Worm (Caenorhabditis elegans) whole organism, late embryonic: ENCODE measurements around the gene Y47D7A.6.

Experiments used
- C08G9.2 ChIP-seq: sonication (generic microtip); optimal IDR thresholded peaks from 2 replicates; lab custom pipeline; 2016; ENCODE audit warnings: mild to moderate bottlenecking, missing genetic modification characterization, moderate library complexity, missing compliant biosample characterization
- C38D4.7 ChIP-seq: fragments of 200-800 bp; sonication (Bioruptor generic); optimal IDR thresholded peaks from 2 replicates; lab custom pipeline; 2018; ENCODE audit warnings: mild to moderate bottlenecking, missing genetic modification characterization, moderate library complexity, missing compliant biosample characterization
- F13H6.1 ChIP-seq: sonication (generic microtip); optimal IDR thresholded peaks from 2 replicates; lab custom pipeline; 2016; ENCODE audit warnings: missing genetic modification characterization, missing compliant biosample characterization
- K09A11.1 ChIP-seq: sonication (generic microtip); optimal IDR thresholded peaks from 2 replicates; lab custom pipeline; 2017; ENCODE audit warnings: antibody characterized with exemption, mild to moderate bottlenecking, missing genetic modification characterization, missing compliant biosample characterization; ENCODE audit not compliant: insufficient read depth
- Y22D7AL.16 ChIP-seq: sonication (generic microtip); optimal IDR thresholded peaks from 2 replicates; lab custom pipeline; 2016; ENCODE audit warnings: missing genetic modification characterization, missing compliant biosample characterization
- ceh-14 ChIP-seq: sonication (generic microtip); optimal IDR thresholded peaks from 2 replicates; lab custom pipeline; 2016; ENCODE audit warnings: missing genotype, missing genetic modification characterization, missing compliant biosample characterization
- ceh-18 ChIP-seq: sonication (generic microtip); optimal IDR thresholded peaks from 2 replicates; lab custom pipeline; 2016; ENCODE audit warnings: missing genetic modification characterization, missing compliant biosample characterization
- ceh-19 ChIP-seq: fragments of 200-800 bp; sonication (Bioruptor generic); optimal IDR thresholded peaks from 2 replicates; lab custom pipeline; 2018; ENCODE audit warnings: mild to moderate bottlenecking, missing genetic modification characterization, missing compliant biosample characterization
- ceh-22 ChIP-seq: sonication (generic microtip); optimal IDR thresholded peaks from 2 replicates; lab custom pipeline; 2017; ENCODE audit warnings: missing biosample characterization, missing genetic modification characterization
- ceh-30 ChIP-seq: fragments of 150-350 bp; optimal IDR thresholded peaks from 2 replicates; lab custom pipeline; 2014; ENCODE audit warnings: missing biosample characterization, missing genetic modification characterization
- ceh-45 ChIP-seq: fragments of 200-800 bp; sonication (Bioruptor generic); IDR thresholded peaks from 2 replicates; pipeline ENCODE4 v1.3.6; 2022; ENCODE audit warnings: missing genetic modification reagents, missing genetic modification characterization, missing compliant biosample characterization
- ceh-48 ChIP-seq: sonication (generic microtip); optimal IDR thresholded peaks from 2 replicates; lab custom pipeline; 2016; ENCODE audit warnings: missing genetic modification characterization, inconsistent platforms, missing compliant biosample characterization
- ceh-9 ChIP-seq: sonication (generic microtip); optimal IDR thresholded peaks from 2 replicates; lab custom pipeline; 2016; ENCODE audit warnings: mild to moderate bottlenecking, missing genetic modification characterization, inconsistent platforms, missing compliant biosample characterization
- che-1 ChIP-seq: sonication (generic microtip); optimal IDR thresholded peaks from 2 replicates; lab custom pipeline; 2016; ENCODE audit warnings: mild to moderate bottlenecking, missing genetic modification characterization, missing compliant biosample characterization
- dmd-4 ChIP-seq: sonication (generic microtip); optimal IDR thresholded peaks from 2 replicates; lab custom pipeline; 2016; ENCODE audit warnings: borderline replicate concordance, missing genetic modification characterization, missing compliant biosample characterization
- elt-2 ChIP-seq: sonication (generic microtip); optimal IDR thresholded peaks from 2 replicates; lab custom pipeline; 2016; ENCODE audit warnings: missing genetic modification reagents, missing genetic modification characterization, missing compliant biosample characterization
- elt-4 ChIP-seq: sonication (generic microtip); optimal IDR thresholded peaks from 2 replicates; lab custom pipeline; 2016; ENCODE audit warnings: missing genetic modification characterization, missing compliant biosample characterization
- ets-4 ChIP-seq: sonication (generic microtip); optimal IDR thresholded peaks from 2 replicates; lab custom pipeline; 2016; ENCODE audit warnings: missing genetic modification characterization, missing compliant biosample characterization
- eyg-1 ChIP-seq: sonication (generic microtip); optimal IDR thresholded peaks from 2 replicates; lab custom pipeline; 2016; ENCODE audit warnings: missing genotype, missing genetic modification characterization, missing compliant biosample characterization
- fkh-10 ChIP-seq: fragments of 150-350 bp; optimal IDR thresholded peaks from 2 replicates; lab custom pipeline; 2014; ENCODE audit warnings: missing biosample characterization, missing genetic modification reagents, missing genetic modification characterization
- gmeb-2 ChIP-seq: sonication (generic microtip); optimal IDR thresholded peaks from 2 replicates; lab custom pipeline; 2016; ENCODE audit warnings: missing genetic modification characterization, inconsistent platforms, missing compliant biosample characterization
- hlh-15 ChIP-seq: sonication (generic microtip); optimal IDR thresholded peaks from 2 replicates; lab custom pipeline; 2016; ENCODE audit warnings: missing genetic modification characterization, missing compliant biosample characterization
- hlh-30 ChIP-seq: sonication (generic microtip); optimal IDR thresholded peaks from 2 replicates; lab custom pipeline; 2017; ENCODE audit warnings: antibody characterized with exemption, missing genetic modification characterization, missing compliant biosample characterization; ENCODE audit not compliant: insufficient read depth
- hlh-6 ChIP-seq: sonication (generic microtip); optimal IDR thresholded peaks from 2 replicates; lab custom pipeline; 2016; ENCODE audit warnings: missing genotype, missing genetic modification characterization, missing compliant biosample characterization
- hlh-8 ChIP-seq: sonication (generic microtip); optimal IDR thresholded peaks from 2 replicates; lab custom pipeline; 2016; ENCODE audit warnings: missing genotype, missing genetic modification characterization, missing compliant biosample characterization
- lim-6 ChIP-seq: sonication (generic microtip); optimal IDR thresholded peaks from 2 replicates; lab custom pipeline; 2016; ENCODE audit warnings: missing genetic modification characterization, missing compliant biosample characterization
- mec-3 ChIP-seq: sonication (generic microtip); optimal IDR thresholded peaks from 2 replicates; lab custom pipeline; 2016; ENCODE audit warnings: borderline replicate concordance, missing genetic modification characterization, missing compliant biosample characterization
- nfya-1 ChIP-seq: sonication (generic microtip); optimal IDR thresholded peaks from 2 replicates; lab custom pipeline; 2017; ENCODE audit warnings: missing genetic modification characterization, mild to moderate bottlenecking, missing compliant biosample characterization, antibody characterized with exemption, moderate library complexity
- nhr-11 ChIP-seq: fragments of 150-350 bp; optimal IDR thresholded peaks from 2 replicates; lab custom pipeline; 2014; ENCODE audit warnings: missing biosample characterization, missing genetic modification characterization
- npax-4 ChIP-seq: sonication (generic microtip); optimal IDR thresholded peaks from 2 replicates; lab custom pipeline; 2016; ENCODE audit warnings: missing genetic modification characterization, missing compliant biosample characterization
- pag-3 ChIP-seq: sonication (generic microtip); optimal IDR thresholded peaks from 2 replicates; lab custom pipeline; 2016; ENCODE audit warnings: missing compliant biosample characterization, missing genetic modification characterization, borderline replicate concordance
- pax-1 ChIP-seq: fragments of 150-350 bp; optimal IDR thresholded peaks from 2 replicates; lab custom pipeline; 2014; ENCODE audit warnings: missing biosample characterization, missing genetic modification characterization
- pha-4 ChIP-seq: fragments of 150-350 bp; optimal IDR thresholded peaks from 2 replicates; lab custom pipeline; 2018; ENCODE audit warnings: missing biosample characterization, missing genetic modification reagents, missing genetic modification characterization
- pros-1 ChIP-seq: fragments of 150-350 bp; optimal IDR thresholded peaks from 2 replicates; lab custom pipeline; 2014; ENCODE audit warnings: missing biosample characterization, missing genetic modification reagents, missing genetic modification characterization
- ref-2 ChIP-seq: sonication (generic microtip); optimal IDR thresholded peaks from 2 replicates; lab custom pipeline; 2016; ENCODE audit warnings: missing genetic modification characterization, missing compliant biosample characterization
- sdc-2 ChIP-seq: sonication (generic microtip); optimal IDR thresholded peaks from 2 replicates; lab custom pipeline; 2016; ENCODE audit warnings: missing genotype, missing genetic modification characterization, missing compliant biosample characterization
- sox-2 ChIP-seq: fragments of 200-800 bp; sonication (Bioruptor generic); IDR thresholded peaks from 2 replicates; pipeline ENCODE4 v1.3.6; 2022; ENCODE audit warnings: missing genetic modification reagents, missing genetic modification characterization, missing compliant biosample characterization
- syd-9 ChIP-seq: sonication (generic microtip); optimal IDR thresholded peaks from 2 replicates; lab custom pipeline; 2016; ENCODE audit warnings: mild to moderate bottlenecking, missing genetic modification characterization, moderate library complexity, missing compliant biosample characterization
- tbx-2 ChIP-seq: sonication (generic microtip); optimal IDR thresholded peaks from 2 replicates; lab custom pipeline; 2016; ENCODE audit warnings: missing genetic modification characterization, missing compliant biosample characterization
- tbx-7 ChIP-seq: sonication (generic microtip); optimal IDR thresholded peaks from 2 replicates; lab custom pipeline; 2016; ENCODE audit warnings: missing genotype, missing genetic modification characterization, missing compliant biosample characterization
- unc-3 ChIP-seq, 2 experiments: fragments of 200-800 bp in 1 of 2; sonication (Bioruptor generic) in 1 of 2; sonication (generic microtip) in 1 of 2; conservative IDR thresholded peaks in 1 of 2; optimal IDR thresholded peaks in 1 of 2; 2 replicates each; pipeline versions ENCODE4 v1.3.6 to Lab custom; 2016 to 2022; ENCODE audit warnings: missing compliant biosample characterization in 2 of 2, missing genetic modification characterization in 2 of 2, missing genetic modification reagents in 1 of 2
- unc-42 ChIP-seq: sonication (generic microtip); optimal IDR thresholded peaks from 2 replicates; lab custom pipeline; 2016; ENCODE audit warnings: missing genotype, missing genetic modification characterization, missing compliant biosample characterization

Gene Y47D7A.6

DNA sequence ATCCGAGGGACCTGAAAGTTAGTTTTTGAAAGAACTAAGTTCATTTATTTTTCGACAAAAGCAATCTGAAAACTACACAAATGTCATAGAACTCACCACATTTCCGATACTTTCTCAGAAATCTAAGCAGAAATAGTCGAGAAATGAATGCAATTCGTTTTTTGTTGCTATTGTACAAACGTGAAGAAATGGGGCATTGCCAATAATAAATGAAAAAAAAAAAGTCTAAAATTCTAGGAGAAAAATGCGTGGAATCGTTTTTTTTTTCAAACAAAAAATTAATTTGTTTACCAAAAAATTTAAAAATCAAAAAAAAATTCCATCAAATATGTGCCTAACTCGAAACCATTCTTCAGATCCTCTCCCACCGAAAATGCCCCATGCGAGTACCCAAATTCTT, 6.3 kb downstream of the Y47D7A.6 start, which contains the start of gene Y47D7A.17:
Gene Y47D7A.17 (minus strand): TSS at position 101 of the 400 bp plus-strand sequence.
- no peak for TF ChIP-seq ceh-18 (tag; lab: Kevin White, UChicago)
- no peak for TF ChIP-seq ceh-9 (tag; lab: Kevin White, UChicago)
- TF ChIP-seq nhr-11, result no peak
- TF ChIP-seq npax-4 (tag; lab: Kevin White, UChicago), result no peak
- TF ChIP-seq ets-4 (tag; lab: Kevin White, UChicago), result no peak
- no peak for TF ChIP-seq C08G9.2 (tag; lab: Kevin White, UChicago)
- TF ChIP-seq sox-2 (GFP tag; lab: Robert Waterston, UW), result no peak
- no peak for TF ChIP-seq lim-6
- TF ChIP-seq K09A11.1, result no peak
- no peak for TF ChIP-seq ceh-30 (tag; lab: Kevin White, UChicago)
- TF ChIP-seq pag-3 (tag; lab: Kevin White, UChicago), result no peak
- no peak for TF ChIP-seq ceh-14 (tag; lab: Kevin White, UChicago)
- no peak for TF ChIP-seq pros-1 (tag; lab: Kevin White, UChicago)

ce11 chrV:4410643-4411042, 7.4 kb downstream of the Y47D7A.6 start, which contains the start of gene Y47D7A.3:
Y47D7A.3 (plus strand) TSS chrV:4410943.
- TF ChIP-seq pag-3 (tag; lab: Kevin White, UChicago), result no peak
- no peak for TF ChIP-seq F13H6.1 (tag; lab: Kevin White, UChicago)
- no peak for TF ChIP-seq dmd-4 (tag; lab: Kevin White, UChicago)
- TF ChIP-seq K09A11.1, result no peak
- TF ChIP-seq ceh-22, result no peak
- TF ChIP-seq nfya-1 (tag; lab: Kevin White, UChicago), result no peak
- TF ChIP-seq ceh-19 (GFP tag; lab: Kevin White, UChicago), result no peak
- no peak for TF ChIP-seq hlh-6 (tag; lab: Kevin White, UChicago)
- TF ChIP-seq pha-4 (tag; lab: Kevin White, UChicago), result no peak
- no peak for TF ChIP-seq pax-1
- TF ChIP-seq hlh-15 (tag; lab: Kevin White, UChicago), result no peak
- TF ChIP-seq sox-2 (GFP tag; lab: Robert Waterston, UW), result no peak
- no peak for TF ChIP-seq ref-2 (tag; lab: Kevin White, UChicago)
- TF ChIP-seq tbx-2 (tag; lab: Kevin White, UChicago), result no peak
- TF ChIP-seq elt-4 (tag; lab: Kevin White, UChicago), result no peak
- no peak for TF ChIP-seq sdc-2 (tag; lab: Kevin White, UChicago)
- no peak for TF ChIP-seq mec-3 (tag; lab: Kevin White, UChicago)
- TF ChIP-seq ets-4 (tag; lab: Kevin White, UChicago), result no peak
- no peak for TF ChIP-seq gmeb-2 (tag; lab: Kevin White, UChicago)
- TF ChIP-seq eyg-1, result no peak

DNA sequence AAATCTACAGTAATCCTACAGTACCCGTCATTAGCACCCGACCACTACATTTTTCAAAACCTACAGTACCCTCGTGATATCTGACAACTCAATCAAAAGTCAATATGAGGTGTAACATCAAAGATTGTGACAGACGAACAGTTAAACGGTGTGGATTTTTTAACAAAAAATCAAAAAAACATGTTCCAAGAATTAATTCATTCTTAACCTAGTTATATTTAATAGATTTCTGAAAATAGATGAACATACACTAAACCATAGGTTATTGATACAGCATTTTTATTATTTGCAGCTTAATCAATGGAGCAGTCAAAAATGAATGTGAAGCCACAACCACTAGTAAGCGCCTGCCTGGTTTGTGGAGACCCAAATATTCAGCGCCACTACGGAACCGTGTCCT, 10.5 kb downstream of the Y47D7A.6 start, which contains the start of gene nhr-118:
Gene nhr-118 (plus strand): TSS at position 301 of the 400 bp plus-strand sequence.
- no peak for TF ChIP-seq tbx-2 (tag; lab: Kevin White, UChicago)
- no peak for TF ChIP-seq hlh-15 (tag; lab: Kevin White, UChicago)
- no peak for TF ChIP-seq hlh-8
- no peak for TF ChIP-seq elt-4 (tag; lab: Kevin White, UChicago)
- no peak for TF ChIP-seq ceh-45 (GFP tag; lab: Robert Waterston, UW)
- no peak for TF ChIP-seq C38D4.7
- TF ChIP-seq hlh-6 (tag; lab: Kevin White, UChicago), result no peak
- TF ChIP-seq nfya-1 (tag; lab: Kevin White, UChicago), result no peak
- no peak for TF ChIP-seq dmd-4 (tag; lab: Kevin White, UChicago)
- TF ChIP-seq mec-3 (tag; lab: Kevin White, UChicago), result no peak
- TF ChIP-seq pha-4 (tag; lab: Kevin White, UChicago), result no peak
- TF ChIP-seq sdc-2 (tag; lab: Kevin White, UChicago), result no peak
- no peak for TF ChIP-seq ceh-22
- TF ChIP-seq syd-9 (tag; lab: Kevin White, UChicago), result no peak
- TF ChIP-seq fkh-10 (GFP tag; lab: Kevin White, UChicago), result no peak
- no peak for TF ChIP-seq nhr-11
- TF ChIP-seq elt-2, result no peak

- no peak for TF ChIP-seq Y22D7AL.16 (tag; lab: Kevin White, UChicago)
- no peak for TF ChIP-seq che-1
- TF ChIP-seq syd-9 (tag; lab: Kevin White, UChicago), result no peak
- TF ChIP-seq unc-3 (GFP tag; conservative IDR thresholded peaks at IDR 0.05; lab: Robert Waterston, UW), result no peak
- no peak for TF ChIP-seq unc-3 (tag; optimal IDR thresholded peaks at IDR 0.05; lab: Kevin White, UChicago)
- no peak for TF ChIP-seq unc-42 (tag; lab: Kevin White, UChicago)
- TF ChIP-seq ceh-19 (GFP tag; lab: Kevin White, UChicago), result no peak
- no peak for TF ChIP-seq ceh-48
- no peak for TF ChIP-seq elt-4 (tag; lab: Kevin White, UChicago)
- no peak for TF ChIP-seq tbx-7 (tag; lab: Kevin White, UChicago)
- TF ChIP-seq hlh-30 (tag; lab: Kevin White, UChicago), result no peak
- no peak for TF ChIP-seq hlh-6 (tag; lab: Kevin White, UChicago)
- TF ChIP-seq hlh-15 (tag; lab: Kevin White, UChicago), result no peak
- TF ChIP-seq ceh-30 (tag; lab: Kevin White, UChicago), result no peak
- TF ChIP-seq fkh-10 (GFP tag; lab: Kevin White, UChicago), result no peak
- no peak for TF ChIP-seq sdc-2 (tag; lab: Kevin White, UChicago)
- TF ChIP-seq npax-4 (tag; lab: Kevin White, UChicago), result no peak
- TF ChIP-seq, all 69 proteins: peak for 0
Observed at ce11 chrV:4401865-4402264, 16.2 kb downstream of the Y47D7A.6 start, which contains the start of gene F13A2.5. F13A2.5 (minus strand) TSS chrV:4401965.
